Fruit fly (Drosophila melanogaster) whole organism, wandering third instar larva: Measurements from ENCODE around the gene CG3552.

Source experiments
- Abd-B ChIP-seq: fragments of >200 bp; optimal IDR thresholded peaks from 2 replicates; lab custom pipeline; 2017; ENCODE audit warnings: missing biosample characterization, missing genetic modification characterization
- CG32264 ChIP-seq: fragments of 200-800 bp; sonication (Bioruptor generic); optimal IDR thresholded peaks from 2 replicates; lab custom pipeline; 2016; ENCODE audit warnings: missing biosample characterization, missing genetic modification characterization
- CG9705 ChIP-seq: fragments of 200-800 bp; sonication (Bioruptor generic); optimal IDR thresholded peaks from 2 replicates; lab custom pipeline; 2018; ENCODE audit warnings: missing biosample characterization, mild to moderate bottlenecking, missing genetic modification characterization
- CrebA ChIP-seq: fragments of 200-800 bp; sonication (Bioruptor generic); optimal IDR thresholded peaks from 2 replicates; lab custom pipeline; 2016; ENCODE audit warnings: missing biosample characterization, mild to moderate bottlenecking, missing genetic modification characterization, borderline replicate concordance
- Dfd ChIP-seq: fragments of >200 bp; optimal IDR thresholded peaks from 2 replicates; lab custom pipeline; 2017; ENCODE audit warnings: missing biosample characterization, missing genetic modification characterization
- Dif ChIP-seq: fragments of 200-275, 200-300 bp; sonication (Bioruptor generic); optimal IDR thresholded peaks from 2 replicates; lab custom pipeline; 2018; ENCODE audit warnings: missing biosample characterization, missing genetic modification characterization; ENCODE audit not compliant: partially characterized antibody
- GATAd ChIP-seq: sonication (Bioruptor generic); optimal IDR thresholded peaks from 2 replicates; lab custom pipeline; 2016; ENCODE audit warnings: missing biosample characterization, missing genetic modification characterization
- HLH106 ChIP-seq: fragments of 200-800 bp; optimal IDR thresholded peaks from 3 replicates; lab custom pipeline; 2019; ENCODE audit warnings: missing biosample characterization, mild to moderate bottlenecking, missing genetic modification characterization, moderate library complexity
- Hnf4 ChIP-seq: fragments of 200-800 bp; sonication (Bioruptor generic); optimal IDR thresholded peaks from 2 replicates; lab custom pipeline; 2016; ENCODE audit warnings: missing biosample characterization, mild to moderate bottlenecking, missing genetic modification characterization
- Hr78 ChIP-seq: fragments of >200 bp; optimal IDR thresholded peaks from 2 replicates; lab custom pipeline; 2017; ENCODE audit warnings: missing biosample characterization, missing genetic modification characterization
- Hr83 ChIP-seq: fragments of 200-300 bp; sonication (Bioruptor generic); optimal IDR thresholded peaks from 2 replicates; lab custom pipeline; 2016; ENCODE audit warnings: missing biosample characterization, mild to moderate bottlenecking, missing genetic modification characterization, moderate library complexity; ENCODE audit not compliant: poor library complexity, severe bottlenecking
- Jra ChIP-seq: sonication (Bioruptor generic); optimal IDR thresholded peaks from 2 replicates; lab custom pipeline; 2016; ENCODE audit warnings: missing biosample characterization, missing genetic modification characterization
- Mio ChIP-seq: sonication (Bioruptor generic); optimal IDR thresholded peaks from 2 replicates; lab custom pipeline; 2016; ENCODE audit warnings: missing biosample characterization, missing genetic modification characterization
- Myc ChIP-seq: fragments of >200 bp; optimal IDR thresholded peaks from 2 replicates; lab custom pipeline; 2017
- N ChIP-seq: fragments of >200 bp; optimal IDR thresholded peaks from 2 replicates; lab custom pipeline; 2018; ENCODE audit warnings: missing biosample characterization, missing external identifiers, missing genetic modification characterization
- OdsH ChIP-seq: fragments of 200-800 bp; sonication (Bioruptor generic); optimal IDR thresholded peaks from 2 replicates; lab custom pipeline; 2016; ENCODE audit warnings: missing biosample characterization, mild to moderate bottlenecking, missing genetic modification characterization
- Rel ChIP-seq, 2 experiments: fragments of 200-800 bp; sonication (Bioruptor generic) in 1 of 2; optimal IDR thresholded peaks; 2 replicates in 1 of 2; 3 replicates in 1 of 2; lab custom pipeline; 2016 to 2019; ENCODE audit warnings: mild to moderate bottlenecking in 2 of 2, missing biosample characterization in 2 of 2, missing genetic modification characterization in 2 of 2, moderate library complexity in 1 of 2
- Sp1 ChIP-seq: fragments of 200-800 bp; sonication (Bioruptor generic); optimal IDR thresholded peaks from 3 replicates; lab custom pipeline; 2019; ENCODE audit warnings: missing biosample characterization, mild to moderate bottlenecking, missing genetic modification characterization, moderate library complexity
- Vsx2 ChIP-seq: fragments of 200-300, 225-300 bp; sonication (Bioruptor generic); optimal IDR thresholded peaks from 2 replicates; lab custom pipeline; 2018; ENCODE audit warnings: missing biosample characterization, missing genetic modification characterization; ENCODE audit not compliant: partially characterized antibody
- br ChIP-seq: fragments of 200-800 bp; sonication (Bioruptor generic); optimal IDR thresholded peaks from 2 replicates; lab custom pipeline; 2016; ENCODE audit warnings: missing biosample characterization, missing genetic modification characterization
- brk ChIP-seq: fragments of 200-800 bp; sonication (Bioruptor generic); optimal IDR thresholded peaks from 2 replicates; lab custom pipeline; 2016; ENCODE audit warnings: missing biosample characterization, mild to moderate bottlenecking, missing genetic modification characterization
- dl ChIP-seq, 2 experiments: fragments of 175-275, 200-275 bp in 1 of 2; fragments of 200-275 bp in 1 of 2; sonication (Bioruptor generic); optimal IDR thresholded peaks; lab custom pipeline; 2018; ENCODE audit warnings: mild to moderate bottlenecking in 2 of 2, missing biosample characterization in 2 of 2, missing genetic modification characterization in 2 of 2, moderate library complexity in 2 of 2; ENCODE audit not compliant: partially characterized antibody in 2 of 2, insufficient read depth in 1 of 2
- dmrt93B ChIP-seq: fragments of 200-800 bp; sonication (Bioruptor generic); optimal IDR thresholded peaks from 2 replicates; lab custom pipeline; 2018; ENCODE audit warnings: missing biosample characterization, mild to moderate bottlenecking, missing genetic modification characterization
- dsf ChIP-seq: sonication (Bioruptor generic); optimal IDR thresholded peaks from 2 replicates; lab custom pipeline; 2016; ENCODE audit warnings: missing biosample characterization, missing genetic modification characterization, borderline replicate concordance
- ey ChIP-seq: fragments of 200-800 bp; sonication (Bioruptor generic); optimal IDR thresholded peaks from 2 replicates; lab custom pipeline; 2016; ENCODE audit warnings: missing biosample characterization, missing genetic modification characterization
- foxo ChIP-seq, 2 experiments: fragments of 200-800 bp; sonication (Bioruptor generic); optimal IDR thresholded peaks; 2 replicates in 1 of 2; 3 replicates in 1 of 2; lab custom pipeline; 2016 to 2017; ENCODE audit warnings: missing biosample characterization in 2 of 2, missing genetic modification characterization in 2 of 2
- fru ChIP-seq: fragments of 200-800 bp; sonication (Bioruptor generic); optimal IDR thresholded peaks from 3 replicates; lab custom pipeline; 2016; ENCODE audit warnings: missing biosample characterization, mild to moderate bottlenecking, missing genetic modification characterization
- h ChIP-seq: fragments of 200-800 bp; sonication (Bioruptor generic); optimal IDR thresholded peaks from 3 replicates; lab custom pipeline; 2016; ENCODE audit warnings: missing biosample characterization, mild to moderate bottlenecking, missing genetic modification characterization
- jim ChIP-seq: fragments of 175-275, 200-325 bp; sonication (Bioruptor generic); optimal IDR thresholded peaks from 2 replicates; lab custom pipeline; 2016; ENCODE audit warnings: missing biosample characterization, mild to moderate bottlenecking, missing genetic modification characterization
- lola ChIP-seq: fragments of >200 bp; optimal IDR thresholded peaks from 2 replicates; lab custom pipeline; 2017; ENCODE audit warnings: missing biosample characterization, missing genetic modification characterization
- pan ChIP-seq: fragments of >200 bp; optimal IDR thresholded peaks from 2 replicates; lab custom pipeline; 2017
- psq ChIP-seq: fragments of 200-800 bp; sonication (Bioruptor generic); optimal IDR thresholded peaks from 3 replicates; lab custom pipeline; 2017; ENCODE audit warnings: missing biosample characterization, mild to moderate bottlenecking, missing genetic modification characterization, moderate library complexity
- rgr ChIP-seq: fragments of 200-800 bp; sonication (Bioruptor generic); optimal IDR thresholded peaks from 3 replicates; lab custom pipeline; 2016; ENCODE audit warnings: missing biosample characterization, mild to moderate bottlenecking, missing genetic modification characterization
- sage ChIP-seq: fragments of 200-800 bp; sonication (Bioruptor generic); optimal IDR thresholded peaks from 2 replicates; lab custom pipeline; 2016; ENCODE audit warnings: missing biosample characterization, mild to moderate bottlenecking, missing genetic modification characterization
- sv ChIP-seq: fragments of 200-800 bp; sonication (Bioruptor generic); optimal IDR thresholded peaks from 3 replicates; lab custom pipeline; 2016; ENCODE audit warnings: missing biosample characterization, missing genetic modification characterization
- tai ChIP-seq: sonication (Bioruptor generic); optimal IDR thresholded peaks from 2 replicates; lab custom pipeline; 2016; ENCODE audit warnings: missing biosample characterization, missing genetic modification characterization
- usp ChIP-seq: fragments of >200 bp; optimal IDR thresholded peaks from 2 replicates; lab custom pipeline; 2017; ENCODE audit warnings: missing biosample characterization, missing genetic modification characterization
- woc ChIP-seq: sonication (Bioruptor generic); optimal IDR thresholded peaks from 2 replicates; lab custom pipeline; 2016; ENCODE audit warnings: missing biosample characterization, mild to moderate bottlenecking, missing genetic modification characterization

The CG3552 gene

dm6 chr3L:9462247-9462769 is 6.2 kb downstream of the CG3552 start:
- TF ChIP-seq pan (lab: Kevin White, UChicago) (no peak), br (GFP tag; lab: Kevin White, UChicago) (peak; percentile 83), woc (GFP tag; lab: Kevin White, UChicago) (peak; percentile 89), rgr (GFP tag; lab: Kevin White, UChicago) (peak; percentile 73), tai (GFP tag; lab: Kevin White, UChicago) (peak; percentile 61), CrebA (no peak), CG32264 (GFP tag; lab: Kevin White, UChicago) (peak; percentile 50), Dif (no peak), HLH106 (tag; lab: Kevin White, UChicago) (peak; percentile 88), N (no peak), brk (peak; percentile 84), Hr83 (GFP tag; lab: Kevin White, UChicago) (no peak), Rel (GFP tag; optimal IDR thresholded peaks at IDR 0.05; lab: Kevin White, UChicago) (no peak), Rel (tag; optimal IDR thresholded peaks at IDR 0.05; lab: Kevin White, UChicago) (peak; percentile 61), dmrt93B (peak; percentile 79), Vsx2 (no peak), Myc (lab: Kevin White, UChicago) (no peak), Hnf4 (GFP tag; lab: Kevin White, UChicago) (peak; percentile 62), usp (GFP tag; lab: Kevin White, UChicago) (no peak), ey (GFP tag; lab: Kevin White, UChicago) (peak; percentile 76), dl (GFP tag; optimal IDR thresholded peaks at IDR 0.05; lab: Kevin White, UChicago; ENCODE audit: insufficient read depth in 1 of 2, partially characterized antibody in 2 of 2) (no peak), OdsH (GFP tag; lab: Kevin White, UChicago) (peak; percentile 78), foxo (GFP tag; optimal IDR thresholded peaks at IDR 0.05; lab: Kevin White, UChicago) (peak; percentile 0 to 86), Sp1 (peak; percentile 94), fru (peak; percentile 89), GATAd (GFP tag; lab: Kevin White, UChicago) (no peak), sage (GFP tag; lab: Kevin White, UChicago) (peak; percentile 82), lola (GFP tag; lab: Kevin White, UChicago) (no peak), h (GFP tag; lab: Kevin White, UChicago) (peak; percentile 89), Abd-B (GFP tag; lab: Kevin White, UChicago) (no peak), Mio (GFP tag; lab: Kevin White, UChicago) (no peak), dsf (GFP tag; lab: Kevin White, UChicago) (peak; percentile 26), Hr78 (GFP tag; lab: Kevin White, UChicago) (no peak), CG9705 (peak; percentile 81), psq (GFP tag; lab: Kevin White, UChicago) (peak; percentile 61), Dfd (GFP tag; lab: Kevin White, UChicago) (no peak), jim (no peak), Jra (peak; percentile 24), sv (GFP tag; lab: Kevin White, UChicago) (peak; percentile 70)

dm6 chr3L:9462794-9463193 is 6.7 kb downstream of the CG3552 start:
- no peak for TF ChIP-seq CG9705
- TF ChIP-seq ey (GFP tag; lab: Kevin White, UChicago), result no peak
- TF ChIP-seq dsf (GFP tag; lab: Kevin White, UChicago), result no peak
- no peak for TF ChIP-seq Sp1
- TF ChIP-seq br (GFP tag; lab: Kevin White, UChicago), result no peak
- no peak for TF ChIP-seq psq (GFP tag; lab: Kevin White, UChicago)
- no peak for TF ChIP-seq fru
- no peak for TF ChIP-seq lola (GFP tag; lab: Kevin White, UChicago)
- TF ChIP-seq Vsx2, result no peak
- TF ChIP-seq Hnf4 (GFP tag; lab: Kevin White, UChicago), result no peak
- no peak for TF ChIP-seq jim
- TF ChIP-seq brk, result no peak
- TF ChIP-seq GATAd (GFP tag; lab: Kevin White, UChicago), result no peak
- TF ChIP-seq CG32264 (GFP tag; lab: Kevin White, UChicago), result no peak
- no peak for TF ChIP-seq dmrt93B
- TF ChIP-seq sage (GFP tag; lab: Kevin White, UChicago), result no peak
- TF ChIP-seq Dfd (GFP tag; lab: Kevin White, UChicago), result no peak
- TF ChIP-seq N, result no peak
- TF ChIP-seq Hr83 (GFP tag; lab: Kevin White, UChicago), result no peak
- TF ChIP-seq Myc (lab: Kevin White, UChicago), result no peak
